Worm (Caenorhabditis elegans): Measurements from ENCODE around the gene sre-37.

DNA sequence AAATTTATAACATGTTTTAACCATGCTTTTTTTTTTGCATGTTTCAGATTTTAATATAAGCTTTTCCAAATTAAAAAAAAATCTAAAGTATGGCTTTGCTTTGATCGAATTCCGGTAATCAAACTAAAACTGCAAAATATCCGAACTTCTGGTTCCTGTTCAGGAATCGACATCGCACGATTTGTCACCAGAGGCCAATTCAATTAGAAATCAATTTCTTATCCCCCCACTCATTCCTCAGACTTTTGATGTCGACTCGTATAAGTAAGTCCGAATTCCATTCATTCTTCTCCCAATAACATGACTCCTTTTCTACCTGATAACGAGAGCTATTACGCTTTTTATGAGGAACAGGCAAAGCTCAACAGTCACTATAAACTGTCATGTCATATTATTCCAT lies 17.4 kb upstream of the sre-37 start, which contains the start of gene srh-27:
- TF ChIP-seq egrh-3 (GFP tag; IDR thresholded peaks at IDR 0.05), result no peak
- TF ChIP-seq nfyb-1 (GFP tag; IDR thresholded peaks at IDR 0.05), result no peak
- TF ChIP-seq lin-54 (GFP tag; optimal IDR thresholded peaks at IDR 0.05), result no peak
- TF ChIP-seq Y53F4B.3 (GFP tag; IDR thresholded peaks at IDR 0.05), result no peak
- no peak for TF ChIP-seq unc-130 (GFP tag; optimal IDR thresholded peaks at IDR 0.05)

Measured in whole organism, young adult.